Fruit fly (Drosophila melanogaster) whole organism, adult: Measurements from ENCODE around the gene mAcon2.

Experiments
- CG11617 ChIP-seq: fragments of 200-800 bp; sonication (Bioruptor generic); optimal IDR thresholded peaks from 2 replicates; lab custom pipeline; 2017; ENCODE audit warnings: mild to moderate bottlenecking, missing biosample characterization, missing genetic modification reagents, missing genetic modification characterization
- CG12768 ChIP-seq: fragments of 200-800 bp; sonication (Bioruptor generic); optimal IDR thresholded peaks from 2 replicates; lab custom pipeline; 2017; ENCODE audit warnings: missing biosample characterization, missing genetic modification characterization, mild to moderate bottlenecking, moderate library complexity, missing genetic modification reagents
- CG5204 ChIP-seq: fragments of 200-800 bp; sonication (Bioruptor generic); optimal IDR thresholded peaks from 2 replicates; lab custom pipeline; 2016; ENCODE audit warnings: missing biosample characterization, missing genetic modification characterization
- CG7101 ChIP-seq: fragments of 200-800 bp; sonication (Bioruptor generic); optimal IDR thresholded peaks from 2 replicates; lab custom pipeline; 2018; ENCODE audit warnings: missing biosample characterization, mild to moderate bottlenecking, missing genetic modification characterization, moderate library complexity
- Clk ChIP-seq: fragments of 200-800 bp; sonication (Bioruptor generic); optimal IDR thresholded peaks from 2 replicates; lab custom pipeline; 2017; ENCODE audit warnings: missing biosample characterization, missing genetic modification characterization
- Crg-1 ChIP-seq: fragments of 200-800 bp; sonication (Bioruptor generic); optimal IDR thresholded peaks from 2 replicates; lab custom pipeline; 2016; ENCODE audit warnings: missing biosample characterization, missing genetic modification characterization
- bab1 ChIP-seq: fragments of 200-800 bp; sonication (Bioruptor generic); optimal IDR thresholded peaks from 3 replicates; lab custom pipeline; 2019; ENCODE audit warnings: missing biosample characterization, mild to moderate bottlenecking, missing genetic modification characterization, moderate library complexity
- cnc ChIP-seq, 2 experiments: fragments of >200 bp; optimal IDR thresholded peaks; 2 replicates each; lab custom pipeline; 2017
- ovo ChIP-seq: fragments of 200-800 bp; sonication (Bioruptor generic); optimal IDR thresholded peaks from 2 replicates; lab custom pipeline; 2016; ENCODE audit warnings: missing biosample characterization, missing genetic modification characterization

DNA sequence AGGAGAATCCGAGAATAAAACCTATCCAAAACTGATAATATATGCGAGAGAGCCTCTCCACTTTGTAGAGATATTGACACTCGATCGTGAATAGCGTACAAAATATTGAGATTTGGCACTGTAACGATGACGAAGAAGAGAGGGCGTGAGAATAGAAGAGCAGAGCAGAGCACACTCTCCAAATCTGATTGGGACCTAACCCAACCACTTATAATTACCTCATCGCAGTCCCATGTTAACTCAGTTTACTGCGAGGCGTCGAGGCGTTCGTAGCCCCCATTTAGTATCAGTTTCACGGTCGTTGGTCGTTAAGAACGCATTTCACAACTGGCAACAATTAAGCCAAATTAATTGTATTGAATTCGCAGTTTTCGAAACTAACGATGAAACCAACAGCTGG is 19.9 kb downstream of the mAcon2 start, which contains the start of gene Ugt302C1:
- peak; percentile 4 for TF ChIP-seq bab1
- TF ChIP-seq CG11617: no peak
- TF ChIP-seq Crg-1: peak; percentile 7
- peak; percentile 31 for TF ChIP-seq CG12768 (GFP tag; lab: Kevin White, UChicago)
- TF ChIP-seq CG5204 (GFP tag; lab: Kevin White, UChicago): no peak
- peak; percentile 16 for TF ChIP-seq ovo (GFP tag; lab: Kevin White, UChicago)
- TF ChIP-seq cnc (optimal IDR thresholded peaks at IDR 0.05; lab: Kevin White, UChicago): peak in 1 of 2 experiments; percentile 37
- peak; percentile 30 for TF ChIP-seq CG7101 (tag; lab: Kevin White, UChicago)
- TF ChIP-seq Clk (GFP tag; lab: Kevin White, UChicago): no peak
